Worm (Caenorhabditis elegans): ENCODE results near the gene icl-1.

The icl-1 gene

ce11 chrV:727484-728351 lies at the start of gene icl-1, which contains the start of gene srh-2 (continued):
- no peak for TF ChIP-seq nhr-12 (tag; optimal IDR thresholded peaks at IDR 0.05)
- TF ChIP-seq mdl-1 (tag; optimal IDR thresholded peaks at IDR 0.05) = peak in 1 of 2 experiments; percentile 85
- TF ChIP-seq elt-3 (tag; optimal IDR thresholded peaks at IDR 0.05) = peak in 2 of 6 experiments; percentile 29 to 80
- no peak for TF ChIP-seq hlh-4 (tag; optimal IDR thresholded peaks at IDR 0.05)
- TF ChIP-seq grh-1 (GFP tag; IDR thresholded peaks at IDR 0.05) = no peak
- TF ChIP-seq nhr-11 (tag; optimal IDR thresholded peaks at IDR 0.05) = no peak
- TF ChIP-seq unc-130 (tag; optimal IDR thresholded peaks at IDR 0.05) = peak; percentile 74
- TF ChIP-seq zag-1 (tag; optimal IDR thresholded peaks at IDR 0.05) = no peak
- TF ChIP-seq hpl-2 (GFP tag; optimal IDR thresholded peaks at IDR 0.05) = no peak
- no peak for TF ChIP-seq ceh-90 (tag; optimal IDR thresholded peaks at IDR 0.05)
- TF ChIP-seq ceh-63 (GFP tag; optimal IDR thresholded peaks at IDR 0.05) = peak; percentile 54
- no peak for TF ChIP-seq aha-1 (tag; optimal IDR thresholded peaks at IDR 0.05)
- peak; percentile 41 for TF ChIP-seq hlh-17 (GFP tag; optimal IDR thresholded peaks at IDR 0.05; ENCODE audit: borderline replicate concordance)
- TF ChIP-seq ets-5 (GFP tag; IDR thresholded peaks at IDR 0.05) = no peak
- TF ChIP-seq egl-13 (tag; optimal IDR thresholded peaks at IDR 0.05) = no peak
- TF ChIP-seq ama-1 (optimal IDR thresholded peaks at IDR 0.05) = peak; percentile 89
- TF ChIP-seq efl-3 (GFP tag; optimal IDR thresholded peaks at IDR 0.05) = no peak
- TF ChIP-seq lin-14 (GFP tag; optimal IDR thresholded peaks at IDR 0.05) = peak; percentile 92
- no peak for TF ChIP-seq isw-1 (GFP tag; IDR thresholded peaks at IDR 0.05)
- TF ChIP-seq pax-3 (tag; optimal IDR thresholded peaks at IDR 0.05) = no peak
- no peak for TF ChIP-seq egl-27 (tag; optimal IDR thresholded peaks at IDR 0.05)
- TF ChIP-seq lir-3 (tag; optimal IDR thresholded peaks at IDR 0.05; ENCODE audit: poor library complexity) = peak; percentile 69
- peak; percentile 82 for TF ChIP-seq snu-23 (GFP tag; optimal IDR thresholded peaks at IDR 0.05)
- no peak for TF ChIP-seq fkh-8 (tag; optimal IDR thresholded peaks at IDR 0.05)
- TF ChIP-seq pag-3 (tag; optimal IDR thresholded peaks at IDR 0.05; ENCODE audit: borderline replicate concordance, insufficient read depth) = peak; percentile 41
- no peak for TF ChIP-seq fkh-10 (GFP tag; optimal IDR thresholded peaks at IDR 0.05)
- TF ChIP-seq sptf-1 (tag; optimal IDR thresholded peaks at IDR 0.05) = no peak
- peak; percentile 23 for TF ChIP-seq fos-1 (tag; optimal IDR thresholded peaks at IDR 0.05)
- TF ChIP-seq skn-1 (tag; optimal IDR thresholded peaks at IDR 0.05) = no peak
- peak; percentile 95 for TF ChIP-seq nhr-71 (tag; optimal IDR thresholded peaks at IDR 0.05)
- no peak for TF ChIP-seq unc-98 (GFP tag; IDR thresholded peaks at IDR 0.05)
- peak; percentile 59 for TF ChIP-seq sup-37 (GFP tag; optimal IDR thresholded peaks at IDR 0.05)
- no peak for TF ChIP-seq alr-1 (tag; optimal IDR thresholded peaks at IDR 0.05; ENCODE audit: borderline replicate concordance)

ce11 chrV:777285-777684 lies 49.5 kb upstream of the icl-1 start, which contains the start of gene R09E12.9:
Gene R09E12.9 (plus strand): TSS chrV:777600.
- no peak for TF ChIP-seq hlh-17 (GFP tag; optimal IDR thresholded peaks at IDR 0.05; ENCODE audit: borderline replicate concordance)
- no peak for TF ChIP-seq F16B12.6 (tag; optimal IDR thresholded peaks at IDR 0.05)
- no peak for TF ChIP-seq unc-62 (GFP tag; optimal IDR thresholded peaks at IDR 0.05)
- peak; percentile 37 to 39 for TF ChIP-seq efl-1 (optimal IDR thresholded peaks at IDR 0.05)
- peak; percentile 28 to 90 for TF ChIP-seq efl-1 (GFP tag; optimal IDR thresholded peaks at IDR 0.05 in 1 of 2)
- TF ChIP-seq zip-4 (GFP tag; optimal IDR thresholded peaks at IDR 0.05) = no peak
- no peak for TF ChIP-seq aly-2 (tag; optimal IDR thresholded peaks at IDR 0.05)
- peak; percentile 15 for TF ChIP-seq nhr-76 (tag; optimal IDR thresholded peaks at IDR 0.05)
- no peak for TF ChIP-seq C04F5.9 (tag; optimal IDR thresholded peaks at IDR 0.05)
- no peak for TF ChIP-seq lir-3 (tag; optimal IDR thresholded peaks at IDR 0.05; ENCODE audit: poor library complexity)
- peak; percentile 10 for TF ChIP-seq swsn-7 (tag; optimal IDR thresholded peaks at IDR 0.05)
- TF ChIP-seq nhr-77 (tag; optimal IDR thresholded peaks at IDR 0.05) = peak; percentile 100
- no peak for TF ChIP-seq fos-1 (tag; optimal IDR thresholded peaks at IDR 0.05)
- no peak for TF ChIP-seq lin-14 (GFP tag; optimal IDR thresholded peaks at IDR 0.05)
- peak; percentile 45 for TF ChIP-seq nhr-71 (tag; optimal IDR thresholded peaks at IDR 0.05)
- TF ChIP-seq pqm-1 (tag; optimal IDR thresholded peaks at IDR 0.05) = no peak
- TF ChIP-seq xbp-1 (tag; optimal IDR thresholded peaks at IDR 0.05) = no peak
- no peak for TF ChIP-seq ets-5 (GFP tag; IDR thresholded peaks at IDR 0.05)
- TF ChIP-seq nhr-12 (tag; optimal IDR thresholded peaks at IDR 0.05) = no peak
- TF ChIP-seq elt-3 (tag; optimal IDR thresholded peaks at IDR 0.05) = peak in 1 of 6 experiments; percentile 27
- TF ChIP-seq tbx-2 (tag; optimal IDR thresholded peaks at IDR 0.05) = no peak
- TF ChIP-seq lin-35 (GFP tag; optimal IDR thresholded peaks at IDR 0.05) = peak; percentile 6 to 57
- TF ChIP-seq nhr-47 (tag; optimal IDR thresholded peaks at IDR 0.05) = no peak
- no peak for TF ChIP-seq alr-1 (tag; optimal IDR thresholded peaks at IDR 0.05; ENCODE audit: borderline replicate concordance)
- no peak for TF ChIP-seq mef-2 (tag; optimal IDR thresholded peaks at IDR 0.05)
- TF ChIP-seq blmp-1 (tag; optimal IDR thresholded peaks at IDR 0.05) = peak; percentile 36

Measured in whole organism, L1 larva.